Fruit fly (Drosophila melanogaster): ENCODE measurements around the gene Raf.

The Raf gene

dm6 chrX:2354169-2354568 is 58.9 kb downstream of the Raf start:
- no peak for TF ChIP-seq CG13123 (GFP tag; optimal IDR thresholded peaks at IDR 0.05)
- TF ChIP-seq Doc3 (GFP tag; IDR thresholded peaks at IDR 0.05; ENCODE audit: partially characterized antibody): no peak
- TF ChIP-seq cwo (GFP tag; optimal IDR thresholded peaks at IDR 0.05): no peak
- TF ChIP-seq cad (GFP tag; optimal IDR thresholded peaks at IDR 0.05): no peak
- TF ChIP-seq chif (GFP tag; optimal IDR thresholded peaks at IDR 0.05): no peak
- peak; percentile 23 for TF ChIP-seq exex (tag; optimal IDR thresholded peaks at IDR 0.05)
- no peak for TF ChIP-seq CG3838 (GFP tag; optimal IDR thresholded peaks at IDR 0.05)
- TF ChIP-seq dmrt11E (tag; optimal IDR thresholded peaks at IDR 0.05): no peak
- no peak for TF ChIP-seq CG3847 (GFP tag; IDR thresholded peaks at IDR 0.05)
- TF ChIP-seq emc (GFP tag; optimal IDR thresholded peaks at IDR 0.05): no peak
- TF ChIP-seq HmgD (GFP tag; optimal IDR thresholded peaks at IDR 0.05): no peak
- no peak for TF ChIP-seq br (optimal IDR thresholded peaks at IDR 0.05)
- TF ChIP-seq Tbp (GFP tag; optimal IDR thresholded peaks at IDR 0.05): no peak
- TF ChIP-seq CG2712 (tag; optimal IDR thresholded peaks at IDR 0.05): no peak
- no peak for TF ChIP-seq CG4282 (GFP tag; optimal IDR thresholded peaks at IDR 0.05)
- TF ChIP-seq fd64A (GFP tag; optimal IDR thresholded peaks at IDR 0.05): no peak
- TF ChIP-seq CG17912 (GFP tag; optimal IDR thresholded peaks at IDR 0.05): no peak
- no peak for TF ChIP-seq Adf1 (GFP tag; IDR thresholded peaks at IDR 0.05)
- no peak for TF ChIP-seq sqz (GFP tag; optimal IDR thresholded peaks at IDR 0.05)
- TF ChIP-seq insv (GFP tag; optimal IDR thresholded peaks at IDR 0.05): peak in 1 of 2 experiments; percentile 84
- no peak for TF ChIP-seq Pdp1 (GFP tag; optimal IDR thresholded peaks at IDR 0.05)
- no peak for TF ChIP-seq CG4424 (GFP tag; optimal IDR thresholded peaks at IDR 0.05)
- no peak for TF ChIP-seq Myb (GFP tag; optimal IDR thresholded peaks at IDR 0.05)
- TF ChIP-seq CG6854 (GFP tag; optimal IDR thresholded peaks at IDR 0.05): no peak
- TF ChIP-seq YL-1 (GFP tag; optimal IDR thresholded peaks at IDR 0.05): no peak
- no peak for TF ChIP-seq oc (tag; optimal IDR thresholded peaks at IDR 0.05)
- TF ChIP-seq CG10462 (GFP tag; optimal IDR thresholded peaks at IDR 0.05): no peak
- TF ChIP-seq CG32532 (GFP tag; IDR thresholded peaks at IDR 0.05): peak; percentile 10; the same call in 1 of the 2 replicates
- no peak for TF ChIP-seq pho (GFP tag; optimal IDR thresholded peaks at IDR 0.05)
- TF ChIP-seq hbn (GFP tag; IDR thresholded peaks at IDR 0.05; ENCODE audit: partially characterized antibody): no peak
- no peak for TF ChIP-seq nerfin-1 (tag; optimal IDR thresholded peaks at IDR 0.05)
- no peak for TF ChIP-seq gce (GFP tag; IDR thresholded peaks at IDR 0.05)
- TF ChIP-seq chinmo (GFP tag; IDR thresholded peaks at IDR 0.05; ENCODE audit: partially characterized antibody): 0 out of 4 replicates have a peak, but pooled peaks have one; percentile 36
- no peak for TF ChIP-seq peb (GFP tag; IDR thresholded peaks at IDR 0.05)
- TF ChIP-seq Trl (optimal IDR thresholded peaks at IDR 0.05): peak in 1 of 2 experiments; percentile 64
- TF ChIP-seq Trl (GFP tag; optimal IDR thresholded peaks at IDR 0.05): no peak
- no peak for TF ChIP-seq CG14667 (GFP tag; IDR thresholded peaks at IDR 0.05)
- no peak for TF ChIP-seq bigmax (GFP tag; optimal IDR thresholded peaks at IDR 0.05)
- TF ChIP-seq sug (tag; optimal IDR thresholded peaks at IDR 0.05): no peak
- no peak for TF ChIP-seq Ptx1 (GFP tag; IDR thresholded peaks at IDR 0.05)
- no peak for TF ChIP-seq CG11398 (GFP tag; optimal IDR thresholded peaks at IDR 0.05)
- TF ChIP-seq lab (GFP tag; optimal IDR thresholded peaks at IDR 0.05): peak; percentile 24
- no peak for TF ChIP-seq Asciz (GFP tag; optimal IDR thresholded peaks at IDR 0.05)
- TF ChIP-seq Fer3 (tag; optimal IDR thresholded peaks at IDR 0.05): no peak
- no peak for TF ChIP-seq Sry-β (GFP tag; optimal IDR thresholded peaks at IDR 0.05)
- no peak for TF ChIP-seq CG1647 (GFP tag; optimal IDR thresholded peaks at IDR 0.05)
- TF ChIP-seq ERR (GFP tag; optimal IDR thresholded peaks at IDR 0.05): no peak
- TF ChIP-seq cg (GFP tag; optimal IDR thresholded peaks at IDR 0.05): peak; percentile 39
